Worm (Caenorhabditis elegans) whole organism, L2 larva: ENCODE data around the gene lin-31.

Experiments used
- C34F6.9 ChIP-seq: fragments of 150-350 bp; optimal IDR thresholded peaks from 2 replicates; lab custom pipeline; 2014; ENCODE audit warnings: missing biosample characterization, missing genetic modification characterization
- Y55F3AM.14 ChIP-seq: fragments of 200-800 bp; sonication (Bioruptor generic); optimal IDR thresholded peaks from 2 replicates; lab custom pipeline; 2018; ENCODE audit warnings: mild to moderate bottlenecking, missing genetic modification characterization, missing compliant biosample characterization
- alr-1 ChIP-seq: fragments of 150-350 bp; optimal IDR thresholded peaks from 2 replicates; lab custom pipeline; 2014; ENCODE audit warnings: missing biosample characterization, missing genetic modification characterization
- ama-1 ChIP-seq: fragments of 150-350 bp; optimal IDR thresholded peaks from 2 replicates; lab custom pipeline; 2018; ENCODE audit warnings: inconsistent platforms
- ceh-16 ChIP-seq: fragments of 150-350 bp; optimal IDR thresholded peaks from 2 replicates; lab custom pipeline; 2014; ENCODE audit warnings: missing biosample characterization, missing genetic modification characterization
- ceh-82 ChIP-seq: fragments of 150-350 bp; optimal IDR thresholded peaks from 2 replicates; lab custom pipeline; 2014; ENCODE audit warnings: missing biosample characterization, missing genetic modification characterization
- crh-2 ChIP-seq: sonication (generic microtip); optimal IDR thresholded peaks from 2 replicates; lab custom pipeline; 2017; ENCODE audit warnings: missing biosample characterization, missing genetic modification characterization
- dmd-4 ChIP-seq: sonication (generic microtip); optimal IDR thresholded peaks from 2 replicates; lab custom pipeline; 2017; ENCODE audit warnings: missing biosample characterization, missing genetic modification characterization
- egl-27 ChIP-seq: sonication (generic microtip); optimal IDR thresholded peaks from 3 replicates; lab custom pipeline; 2017; ENCODE audit warnings: missing biosample characterization, missing genetic modification reagents, missing genetic modification characterization
- elt-1 ChIP-seq: fragments of 150-350 bp; optimal IDR thresholded peaks from 2 replicates; lab custom pipeline; 2014; ENCODE audit warnings: missing biosample characterization, missing genetic modification characterization
- elt-3 ChIP-seq: sonication (generic microtip); optimal IDR thresholded peaks from 2 replicates; lab custom pipeline; 2017; ENCODE audit warnings: missing biosample characterization, missing genetic modification characterization
- fos-1 ChIP-seq: fragments of 150-350 bp; optimal IDR thresholded peaks from 2 replicates; lab custom pipeline; 2014; ENCODE audit warnings: missing biosample characterization, missing genetic modification characterization
- lin-11 ChIP-seq: fragments of 150-350 bp; sonication (generic microtip); optimal IDR thresholded peaks from 2 replicates; lab custom pipeline; 2014; ENCODE audit warnings: missing biosample characterization, missing genetic modification characterization, inconsistent platforms, mixed read lengths
- lin-13 ChIP-seq: fragments of 150-350 bp; optimal IDR thresholded peaks from 2 replicates; lab custom pipeline; 2014; ENCODE audit warnings: missing biosample characterization, missing genetic modification reagents, missing genetic modification characterization
- lin-39 ChIP-seq: fragments of 150-350 bp; optimal IDR thresholded peaks from 2 replicates; lab custom pipeline; 2014; ENCODE audit warnings: missing biosample characterization, missing genetic modification reagents, missing genetic modification characterization
- lsy-2 ChIP-seq, 2 experiments: fragments of 150-350 bp in 1 of 2; sonication (generic microtip) in 1 of 2; optimal IDR thresholded peaks; 2 replicates each; lab custom pipeline; 2014 to 2017; ENCODE audit warnings: missing biosample characterization in 2 of 2, missing genetic modification characterization in 2 of 2
- mbf-1 ChIP-seq: sonication (generic microtip); optimal IDR thresholded peaks from 2 replicates; lab custom pipeline; 2017; ENCODE audit warnings: missing biosample characterization, missing genetic modification characterization
- mdl-1 ChIP-seq, 2 experiments: fragments of 150-350 bp in 1 of 2; sonication (generic microtip) in 1 of 2; optimal IDR thresholded peaks; 2 replicates each; lab custom pipeline; 2017; ENCODE audit warnings: missing biosample characterization in 2 of 2, missing genetic modification characterization in 2 of 2
- nhr-10 ChIP-seq: sonication (generic microtip); optimal IDR thresholded peaks from 2 replicates; lab custom pipeline; 2017; ENCODE audit warnings: missing biosample characterization, missing genetic modification characterization
- nhr-11 ChIP-seq: fragments of 150-350 bp; optimal IDR thresholded peaks from 2 replicates; lab custom pipeline; 2014; ENCODE audit warnings: missing biosample characterization, missing genetic modification characterization
- nhr-12 ChIP-seq: fragments of 150-350 bp; optimal IDR thresholded peaks from 2 replicates; lab custom pipeline; 2014; ENCODE audit warnings: missing biosample characterization, missing genetic modification characterization
- nhr-23 ChIP-seq: fragments of 150-350 bp; optimal IDR thresholded peaks from 2 replicates; lab custom pipeline; 2014; ENCODE audit warnings: missing biosample characterization, missing genetic modification reagents, missing genetic modification characterization
- nhr-237 ChIP-seq: fragments of 150-350 bp; optimal IDR thresholded peaks from 2 replicates; lab custom pipeline; 2014; ENCODE audit warnings: missing biosample characterization, missing genetic modification characterization
- nhr-25 ChIP-seq: fragments of 150-350 bp; sonication (generic microtip); optimal IDR thresholded peaks from 3 replicates; lab custom pipeline; 2014; ENCODE audit warnings: missing biosample characterization, missing genetic modification characterization
- nhr-6 ChIP-seq: fragments of 150-350 bp; optimal IDR thresholded peaks from 2 replicates; lab custom pipeline; 2014; ENCODE audit warnings: missing biosample characterization, missing genetic modification characterization
- peb-1 ChIP-seq: fragments of 150-350 bp; optimal IDR thresholded peaks from 2 replicates; lab custom pipeline; 2014; ENCODE audit warnings: missing biosample characterization, missing genetic modification characterization
- sem-4 ChIP-seq: fragments of 150-350 bp; optimal IDR thresholded peaks from 2 replicates; lab custom pipeline; 2014; ENCODE audit warnings: missing biosample characterization, missing genetic modification reagents, missing genetic modification characterization
- skn-1 ChIP-seq: sonication (generic microtip); optimal IDR thresholded peaks from 2 replicates; lab custom pipeline; 2017; ENCODE audit warnings: missing biosample characterization, missing genetic modification characterization
- sma-3 ChIP-seq: sonication (generic microtip); optimal IDR thresholded peaks from 2 replicates; lab custom pipeline; 2016; ENCODE audit warnings: missing genetic modification reagents, missing genetic modification characterization, missing compliant biosample characterization
- sma-9 ChIP-seq, 2 experiments: fragments of 150-350 bp in 1 of 2; sonication (generic microtip) in 1 of 2; optimal IDR thresholded peaks; 2 replicates each; lab custom pipeline; 2014 to 2016; ENCODE audit warnings: missing genetic modification characterization in 2 of 2, mild to moderate bottlenecking in 1 of 2, missing biosample characterization in 1 of 2, missing compliant biosample characterization in 1 of 2, missing genetic modification reagents in 1 of 2, moderate library complexity in 1 of 2
- snpc-4 ChIP-seq: fragments of 150-350 bp; optimal IDR thresholded peaks from 2 replicates; lab custom pipeline; 2014; ENCODE audit warnings: missing biosample characterization, missing genetic modification characterization
- unc-39 ChIP-seq: fragments of 150-350 bp; optimal IDR thresholded peaks from 2 replicates; lab custom pipeline; 2014; ENCODE audit warnings: missing biosample characterization, missing genetic modification characterization
- unc-55 ChIP-seq: fragments of 150-350 bp; sonication (generic microtip); optimal IDR thresholded peaks from 3 replicates; lab custom pipeline; 2014; ENCODE audit warnings: missing biosample characterization, missing genetic modification reagents, missing genetic modification characterization
- unc-62 ChIP-seq: fragments of 150-350 bp; optimal IDR thresholded peaks from 2 replicates; lab custom pipeline; 2014; ENCODE audit warnings: missing biosample characterization, missing genetic modification reagents, missing genetic modification characterization
- zag-1 ChIP-seq: fragments of 150-350 bp; optimal IDR thresholded peaks from 2 replicates; lab custom pipeline; 2014; ENCODE audit warnings: missing biosample characterization, missing genetic modification characterization
- ztf-4 ChIP-seq: fragments of 150-350 bp; optimal IDR thresholded peaks from 2 replicates; lab custom pipeline; 2014; ENCODE audit warnings: missing biosample characterization, missing genetic modification characterization

The lin-31 gene

DNA sequence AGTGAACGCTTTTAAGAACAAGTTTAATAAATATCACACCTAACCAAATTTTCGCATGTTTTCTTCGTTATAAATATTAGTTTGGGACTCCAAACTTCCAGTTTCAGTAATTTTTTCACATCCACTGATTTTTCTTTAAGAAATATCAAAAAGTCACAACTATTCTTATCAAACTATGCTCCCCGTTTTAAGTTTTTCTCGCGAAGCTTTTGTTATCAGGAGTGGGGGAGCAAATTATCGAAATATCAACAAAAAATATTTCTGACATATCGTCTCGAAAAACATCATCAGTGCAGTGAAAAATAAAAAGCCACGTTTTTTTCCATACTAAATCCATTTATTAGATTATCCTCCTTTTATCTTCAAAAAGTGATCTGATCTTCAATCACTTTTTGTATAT is 9.7 kb downstream of the lin-31 start:
- peak; percentile 61 for TF ChIP-seq fos-1 (tag; lab: Kevin White, UChicago)
- TF ChIP-seq nhr-6: no peak
- TF ChIP-seq nhr-12 (tag; lab: Kevin White, UChicago): no peak

DNA sequence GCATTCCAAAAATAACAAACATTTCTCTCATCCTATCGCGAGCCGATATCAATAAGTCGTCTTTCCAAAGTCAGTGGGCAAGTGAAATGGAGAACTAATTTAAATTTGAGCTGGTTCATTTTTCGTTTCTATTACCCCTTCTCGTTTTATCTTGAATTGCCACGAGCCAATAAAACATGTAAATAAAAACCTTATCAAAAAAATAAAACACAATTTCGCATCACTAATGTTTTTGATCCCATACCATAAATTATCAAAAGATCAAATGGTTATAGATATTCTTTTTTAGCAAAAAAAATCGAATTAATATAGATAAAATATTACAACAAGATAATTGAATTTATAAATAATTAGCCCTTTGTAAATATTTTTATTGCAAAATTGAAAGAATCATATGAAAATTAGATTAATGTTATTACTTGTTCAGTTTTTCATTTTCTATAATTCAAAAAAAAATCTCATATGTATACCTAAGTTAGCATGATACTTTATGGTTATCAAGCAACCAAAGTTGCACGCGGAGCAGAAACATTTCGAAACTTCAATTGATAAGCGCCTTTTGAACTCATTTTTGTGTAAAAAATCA is 10.4 kb downstream of the lin-31 start, which contains the start of gene Y14H12A.1:
Gene Y14H12A.1, plus strand, starts transcription at position 536 of the 586 bp plus-strand sequence.
- TF ChIP-seq peb-1 (tag; lab: Kevin White, UChicago) (no peak), elt-3 (tag; lab: Kevin White, UChicago) (no peak), sma-3 (GFP tag; lab: Kevin White, UChicago) (no peak), ceh-82 (tag; lab: Kevin White, UChicago) (no peak), zag-1 (tag; lab: Kevin White, UChicago) (no peak), lin-13 (GFP tag; lab: Kevin White, UChicago) (no peak), skn-1 (no peak), nhr-10 (tag; lab: Kevin White, UChicago) (no peak), lsy-2 (tag; optimal IDR thresholded peaks at IDR 0.05; lab: Kevin White, UChicago) (no peak), mdl-1 (tag; optimal IDR thresholded peaks at IDR 0.05; lab: Kevin White, UChicago) (no peak), ceh-16 (tag; lab: Kevin White, UChicago) (no peak), egl-27 (tag; lab: Kevin White, UChicago) (no peak), C34F6.9 (tag; lab: Kevin White, UChicago) (no peak), nhr-6 (no peak)
- TF ChIP-seq, all 48 proteins: peak for 0

DNA sequence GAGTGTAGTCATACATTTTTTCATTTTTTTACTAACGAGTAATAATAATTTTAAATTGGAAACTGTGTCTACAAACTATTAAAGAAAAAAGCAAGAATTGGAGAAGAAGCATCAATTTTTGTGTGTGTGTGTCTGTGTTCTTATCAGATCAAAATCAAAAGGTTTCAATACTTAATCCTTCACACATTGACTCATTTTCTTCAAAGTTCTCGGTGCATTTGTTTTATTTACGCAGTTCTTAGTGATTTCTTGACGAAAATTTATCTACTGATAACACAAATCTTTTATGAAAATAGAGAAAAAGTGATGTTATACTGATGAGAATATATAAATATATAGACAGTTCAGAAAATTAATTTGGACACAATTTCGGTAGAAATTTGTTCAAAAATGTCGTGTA is 13.7 kb downstream of the lin-31 start, which contains the start of gene clc-22:
Gene clc-22, minus strand, starts transcription at position 71 of the 400 bp plus-strand sequence.
- TF ChIP-seq fos-1 (tag; lab: Kevin White, UChicago) (peak; percentile 5), snpc-4 (tag; lab: Kevin White, UChicago) (no peak)

DNA sequence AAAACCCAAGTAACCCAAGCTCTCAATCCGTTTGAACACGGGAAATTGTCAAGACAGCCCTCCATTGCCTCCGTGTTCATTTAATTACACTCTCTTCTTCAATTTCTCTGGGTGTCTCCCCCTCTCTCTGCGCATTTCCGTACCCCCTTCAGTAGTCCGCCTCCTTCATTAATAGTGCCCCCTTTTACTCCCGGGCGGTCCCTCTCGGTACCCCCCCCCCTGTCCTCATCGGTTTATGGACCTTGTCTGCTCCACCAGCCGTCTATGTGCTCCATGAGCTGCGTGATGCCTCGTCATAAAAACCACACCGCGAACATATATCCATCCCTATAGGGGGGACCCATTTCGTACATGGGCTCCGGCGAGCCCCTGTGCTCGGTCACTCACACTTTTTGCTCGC is 17.2 kb downstream of the lin-31 start:
- TF ChIP-seq lin-13 (GFP tag; lab: Kevin White, UChicago): no peak
- TF ChIP-seq mdl-1 (tag; optimal IDR thresholded peaks at IDR 0.05; lab: Kevin White, UChicago): no peak
- no peak for TF ChIP-seq zag-1 (tag; lab: Kevin White, UChicago)
- no peak for TF ChIP-seq nhr-25 (tag; lab: Kevin White, UChicago)
- no peak for TF ChIP-seq unc-39
- no peak for TF ChIP-seq ztf-4 (tag; lab: Kevin White, UChicago)
- TF ChIP-seq sma-3 (GFP tag; lab: Kevin White, UChicago): no peak
- no peak for TF ChIP-seq crh-2 (tag; lab: Kevin White, UChicago)
- TF ChIP-seq unc-62 (GFP tag; lab: Kevin White, UChicago): no peak
- no peak for TF ChIP-seq ceh-16 (tag; lab: Kevin White, UChicago)

DNA sequence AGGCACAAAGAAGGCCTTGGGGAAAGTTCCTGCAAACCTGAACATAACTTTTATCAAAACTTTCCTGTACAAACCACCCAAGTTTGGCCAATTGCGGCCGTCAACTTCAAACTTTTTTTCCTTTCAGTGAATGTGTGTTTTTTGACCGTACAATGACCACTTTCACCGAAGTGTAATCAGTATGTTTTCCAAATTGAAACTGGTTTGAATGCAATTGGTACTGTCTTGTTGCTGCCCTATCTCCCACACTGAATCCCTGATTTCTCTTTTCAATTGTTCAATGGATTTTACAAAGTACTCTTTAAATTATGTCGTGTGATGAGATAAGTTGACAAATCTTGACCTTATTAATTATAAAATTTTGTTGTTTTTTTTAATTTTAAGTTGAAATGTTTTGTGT is 18.1 kb downstream of the lin-31 start:
- TF ChIP-seq elt-3 (tag; lab: Kevin White, UChicago) (no peak), nhr-11 (tag; lab: Kevin White, UChicago) (no peak), alr-1 (tag; lab: Kevin White, UChicago) (no peak), skn-1 (no peak), ceh-16 (tag; lab: Kevin White, UChicago) (no peak), C34F6.9 (tag; lab: Kevin White, UChicago) (no peak), elt-1 (tag; lab: Kevin White, UChicago) (no peak), unc-55 (GFP tag; lab: Kevin White, UChicago) (no peak), crh-2 (tag; lab: Kevin White, UChicago) (no peak), lin-39 (tag; lab: Kevin White, UChicago) (no peak)
- TF ChIP-seq, all 48 proteins: peak for 0

DNA sequence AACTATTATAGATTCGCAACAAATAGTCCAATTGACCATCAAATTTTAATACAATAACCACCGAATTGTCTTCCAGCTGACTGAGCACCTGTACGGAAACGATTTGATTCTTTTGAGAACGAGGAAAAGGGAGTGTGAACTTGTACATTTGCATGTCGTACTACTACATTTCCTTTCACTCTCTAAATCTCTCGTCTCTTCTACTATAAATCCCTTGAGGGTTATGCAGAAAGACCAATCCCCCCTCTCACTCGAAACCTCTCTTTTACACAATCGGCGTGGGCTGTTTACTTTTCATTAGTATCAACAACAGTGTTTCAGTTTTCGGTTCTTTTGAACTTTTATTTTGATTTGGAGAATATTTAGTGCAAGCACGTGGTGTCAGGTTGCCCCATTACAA is 19.8 kb downstream of the lin-31 start:
- TF ChIP-seq sma-9 (GFP tag; optimal IDR thresholded peaks at IDR 0.05; lab: Kevin White, UChicago) (no peak), sma-9 (tag; optimal IDR thresholded peaks at IDR 0.05; lab: Kevin White, UChicago) (no peak), mbf-1 (tag; lab: Kevin White, UChicago) (no peak), elt-1 (tag; lab: Kevin White, UChicago) (no peak), Y55F3AM.14 (GFP tag; lab: Kevin White, UChicago) (no peak), unc-62 (GFP tag; lab: Kevin White, UChicago) (no peak), dmd-4 (tag; lab: Kevin White, UChicago) (no peak), sma-3 (GFP tag; lab: Kevin White, UChicago) (no peak), ama-1 (no peak), mdl-1 (tag; optimal IDR thresholded peaks at IDR 0.05; lab: Kevin White, UChicago) (no peak), nhr-237 (tag; lab: Kevin White, UChicago) (no peak), skn-1 (no peak), lin-11 (tag; lab: Kevin White, UChicago) (no peak), nhr-6 (no peak), zag-1 (tag; lab: Kevin White, UChicago) (no peak), unc-39 (no peak), sem-4 (no peak), fos-1 (tag; lab: Kevin White, UChicago) (no peak), snpc-4 (tag; lab: Kevin White, UChicago) (no peak), nhr-23 (tag; lab: Kevin White, UChicago) (no peak), ceh-16 (tag; lab: Kevin White, UChicago) (no peak)
